Fruit fly (Drosophila melanogaster): ENCODE data around the gene Pak3.
A peak's percentile ranks its signal among the peaks of the same experiment; 100 is the strongest.

The Pak3 gene

DNA sequence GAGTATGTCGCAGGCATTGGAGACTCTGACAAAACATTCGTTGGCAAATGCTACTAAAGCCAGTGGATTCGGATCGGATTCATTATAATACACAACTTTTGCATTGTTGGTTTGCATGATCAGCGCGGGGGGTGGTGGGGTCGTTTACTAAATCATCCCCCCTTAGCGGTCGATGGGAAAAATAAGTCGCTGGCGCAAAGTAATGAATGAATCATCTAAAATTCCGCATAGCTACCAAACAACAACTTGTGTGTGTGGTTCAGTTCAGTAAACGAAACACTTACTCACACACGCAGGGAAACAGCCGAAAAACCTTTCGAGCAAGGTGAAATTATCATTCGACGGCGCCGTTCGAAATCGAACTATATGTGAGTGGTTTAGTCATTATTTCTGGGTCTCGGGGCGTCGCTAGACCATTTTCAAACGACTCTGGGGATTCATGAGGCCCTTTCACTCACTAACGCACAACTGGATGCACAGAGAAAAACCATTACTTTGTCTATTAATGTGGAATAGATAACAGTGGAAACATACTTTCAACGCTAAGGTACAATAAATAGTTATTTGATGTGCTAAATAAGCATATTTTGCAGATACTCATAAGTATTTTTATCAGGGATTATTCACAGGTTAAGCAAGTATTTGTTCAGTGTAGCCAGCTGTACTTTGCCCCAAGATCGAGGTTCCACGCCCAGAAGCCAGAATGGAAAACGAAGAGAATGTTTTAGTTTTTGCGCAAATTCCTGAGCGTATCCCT is 5.1 kb downstream of the Pak3 start (continued):
- TF ChIP-seq CG12071 (GFP tag; optimal IDR thresholded peaks at IDR 0.05): peak; percentile 83
- TF ChIP-seq CG7786 (GFP tag; optimal IDR thresholded peaks at IDR 0.05): peak; percentile 77
- no peak for TF ChIP-seq br (optimal IDR thresholded peaks at IDR 0.05)
- TF ChIP-seq CG11723 (GFP tag; optimal IDR thresholded peaks at IDR 0.05): no peak
- peak; percentile 7 for TF ChIP-seq shn (GFP tag; optimal IDR thresholded peaks at IDR 0.05)
- TF ChIP-seq zf30C (GFP tag; optimal IDR thresholded peaks at IDR 0.05): peak; percentile 76
- TF ChIP-seq Blimp-1 (GFP tag; optimal IDR thresholded peaks at IDR 0.05): peak; percentile 75
- TF ChIP-seq tio (GFP tag; optimal IDR thresholded peaks at IDR 0.05): peak; percentile 51
- no peak for TF ChIP-seq CG15696 (tag; optimal IDR thresholded peaks at IDR 0.05)
- TF ChIP-seq CG7745 (tag; optimal IDR thresholded peaks at IDR 0.05): no peak
- no peak for TF ChIP-seq Jarid2 (GFP tag; optimal IDR thresholded peaks at IDR 0.05)
- TF ChIP-seq CG2875 (GFP tag; optimal IDR thresholded peaks at IDR 0.05): peak; percentile 18
- peak; percentile 63 for TF ChIP-seq en (GFP tag; optimal IDR thresholded peaks at IDR 0.05)
- peak; percentile 90 for TF ChIP-seq unpg (GFP tag; optimal IDR thresholded peaks at IDR 0.05)
- TF ChIP-seq CG34224 (GFP tag; IDR thresholded peaks at IDR 0.05; ENCODE audit: partially characterized antibody): no peak
- TF ChIP-seq CG1024 (GFP tag; IDR thresholded peaks at IDR 0.05): peak; percentile 78
- TF ChIP-seq sisA (GFP tag; IDR thresholded peaks at IDR 0.05): peak; percentile 85
- TF ChIP-seq repo (GFP tag; optimal IDR thresholded peaks at IDR 0.05): no peak
- TF ChIP-seq CG9876 (GFP tag; optimal IDR thresholded peaks at IDR 0.05): peak; percentile 62
- peak; percentile 46 for TF ChIP-seq ewg (GFP tag; optimal IDR thresholded peaks at IDR 0.05)
- peak; percentile 28 for TF ChIP-seq ssp (GFP tag; IDR thresholded peaks at IDR 0.05)
- peak; percentile 51 for TF ChIP-seq Bteb2 (GFP tag; optimal IDR thresholded peaks at IDR 0.05)
- TF ChIP-seq Vsx1 (GFP tag; optimal IDR thresholded peaks at IDR 0.05): peak; percentile 65
- TF ChIP-seq Atf-2 (GFP tag; optimal IDR thresholded peaks at IDR 0.05): peak; percentile 40
- TF ChIP-seq CG12155 (GFP tag; optimal IDR thresholded peaks at IDR 0.05): peak; percentile 51
- TF ChIP-seq sim (GFP tag; IDR thresholded peaks at IDR 0.05): peak; percentile 87
- TF ChIP-seq ara (GFP tag; IDR thresholded peaks at IDR 0.05): peak; percentile 93
- peak; percentile 41 for TF ChIP-seq CG4854 (GFP tag; optimal IDR thresholded peaks at IDR 0.05)
- peak; percentile 82 for TF ChIP-seq ase (GFP tag; IDR thresholded peaks at IDR 0.05)
- TF ChIP-seq sr (GFP tag; IDR thresholded peaks at IDR 0.05): peak; percentile 62; the same call in 2 of the 3 replicates
- peak; percentile 56 for TF ChIP-seq lilli (GFP tag; optimal IDR thresholded peaks at IDR 0.05)
- TF ChIP-seq kni (GFP tag; optimal IDR thresholded peaks at IDR 0.05): no peak
- no peak for TF ChIP-seq hth (optimal IDR thresholded peaks at IDR 0.05)
- peak; percentile 71; the same call in 1 of the 2 replicates for TF ChIP-seq Lim3 (GFP tag; IDR thresholded peaks at IDR 0.05)
- no peak; the same call in 1 of the 2 replicates for TF ChIP-seq seq (GFP tag; IDR thresholded peaks at IDR 0.05)
- peak; percentile 82 for TF ChIP-seq CG31441 (GFP tag; IDR thresholded peaks at IDR 0.05)
- peak; percentile 90 for TF ChIP-seq ken (GFP tag; IDR thresholded peaks at IDR 0.05)
- peak; percentile 74 for TF ChIP-seq CG6272 (GFP tag; IDR thresholded peaks at IDR 0.05)
- no peak for TF ChIP-seq CG17912 (GFP tag; optimal IDR thresholded peaks at IDR 0.05)
- TF ChIP-seq grn (GFP tag; optimal IDR thresholded peaks at IDR 0.05): no peak
- peak; percentile 78 for TF ChIP-seq gsb-n (tag; optimal IDR thresholded peaks at IDR 0.05)
- no peak for TF ChIP-seq GATAe (GFP tag; conservative IDR thresholded peaks at IDR 0.05)
- TF ChIP-seq Eip74EF (GFP tag; optimal IDR thresholded peaks at IDR 0.05): peak in 1 of 2 experiments; percentile 34
- TF ChIP-seq schlank (tag; optimal IDR thresholded peaks at IDR 0.05): peak; percentile 59
- no peak for TF ChIP-seq nerfin-1 (tag; optimal IDR thresholded peaks at IDR 0.05)
- no peak for TF ChIP-seq Opbp (GFP tag; IDR thresholded peaks at IDR 0.05; ENCODE audit: partially characterized antibody)
- TF ChIP-seq ranshi (GFP tag; IDR thresholded peaks at IDR 0.05): peak; percentile 76
- no peak for TF ChIP-seq sima (GFP tag; optimal IDR thresholded peaks at IDR 0.05)
- peak; percentile 54 for TF ChIP-seq CG14710 (tag; optimal IDR thresholded peaks at IDR 0.05)
- TF ChIP-seq luna (GFP tag; optimal IDR thresholded peaks at IDR 0.05): no peak
